Worm (Caenorhabditis elegans) whole organism, L4 larva: ENCODE data around the gene B0024.13.
"Not testable (repeated sequence)": the region's sequence is repeated elsewhere in the genome, so short reads cannot be mapped to it uniquely, and the experiment has no call there.

Source experiments
- F10B5.3 ChIP-seq: sonication (generic microtip); optimal IDR thresholded peaks from 2 replicates; lab custom pipeline; 2016; ENCODE audit warnings: mild to moderate bottlenecking, missing genetic modification characterization, missing compliant biosample characterization
- F37D6.2 ChIP-seq: sonication (generic microtip); optimal IDR thresholded peaks from 2 replicates; lab custom pipeline; 2016; ENCODE audit warnings: mild to moderate bottlenecking, missing genetic modification characterization, missing compliant biosample characterization
- T20F7.1 ChIP-seq: fragments of 200-800 bp; sonication (Bioruptor generic); optimal IDR thresholded peaks from 2 replicates; lab custom pipeline; 2018; ENCODE audit warnings: mild to moderate bottlenecking, missing genetic modification characterization, missing compliant biosample characterization
- T26A8.4 ChIP-seq: fragments of 200-800 bp; sonication (Bioruptor generic); IDR thresholded peaks from 2 replicates; pipeline ENCODE4 v1.3.6; 2022; ENCODE audit warnings: missing genetic modification characterization, missing compliant biosample characterization
- Y105C5A.15 ChIP-seq: fragments of 200-800 bp; sonication (Bioruptor generic); IDR thresholded peaks from 2 replicates; pipeline ENCODE4 v1.3.6; 2022; ENCODE audit warnings: missing genetic modification characterization, missing compliant biosample characterization
- Y75B8A.6 ChIP-seq: fragments of 200-800 bp; sonication (Bioruptor generic); IDR thresholded peaks from 2 replicates; pipeline ENCODE4 v1.3.6; 2022; ENCODE audit warnings: missing genetic modification reagents, missing genetic modification characterization, missing compliant biosample characterization
- aha-1 ChIP-seq: fragments of 150-350 bp; peaks from one replicate; lab custom pipeline; 2014; ENCODE audit warnings: missing biosample characterization, missing genetic modification characterization
- arid-1 ChIP-seq: fragments of 200-800 bp; sonication (Bioruptor generic); conservative IDR thresholded peaks from 2 replicates; pipeline ENCODE4 v1.3.6; 2022; ENCODE audit warnings: missing genetic modification reagents, missing genetic modification characterization, missing compliant biosample characterization
- ceh-20 ChIP-seq: fragments of 200-800 bp; sonication (Bioruptor generic); IDR thresholded peaks from 2 replicates; pipeline ENCODE4 v1.3.6; 2022; ENCODE audit warnings: missing genetic modification reagents, missing genetic modification characterization, missing compliant biosample characterization
- ceh-32 ChIP-seq: sonication (generic microtip); optimal IDR thresholded peaks from 2 replicates; lab custom pipeline; 2016; ENCODE audit warnings: mild to moderate bottlenecking, missing genetic modification characterization, missing compliant biosample characterization; ENCODE audit not compliant: poor library complexity
- ceh-82 ChIP-seq: sonication (generic microtip); optimal IDR thresholded peaks from 2 replicates; lab custom pipeline; 2017; ENCODE audit warnings: missing biosample characterization, missing genetic modification characterization
- ctbp-1 ChIP-seq: fragments of 200-800 bp; sonication (Bioruptor generic); IDR thresholded peaks from 2 replicates; pipeline ENCODE4 v1.3.6; 2022; ENCODE audit warnings: missing genetic modification reagents, missing genetic modification characterization, missing compliant biosample characterization
- daf-16 ChIP-seq, 3 experiments: sonication (generic microtip); optimal IDR thresholded peaks; 2 replicates each; lab custom pipeline; 2016 to 2017; ENCODE audit warnings: missing genetic modification characterization in 3 of 3, missing genetic modification reagents in 3 of 3, mild to moderate bottlenecking in 2 of 3, missing compliant biosample characterization in 2 of 3, missing biosample characterization in 1 of 3, moderate library complexity in 1 of 3
- dmd-6 ChIP-seq: fragments of 200-800 bp; sonication (Bioruptor generic); IDR thresholded peaks from 2 replicates; pipeline ENCODE4 v1.3.6; 2022; ENCODE audit warnings: missing genetic modification reagents, missing genetic modification characterization, missing compliant biosample characterization
- dmd-8 ChIP-seq: fragments of 200-800 bp; sonication (Bioruptor generic); IDR thresholded peaks from 2 replicates; pipeline ENCODE4 v1.3.6; 2022; ENCODE audit warnings: missing genetic modification characterization, missing compliant biosample characterization
- dmd-9 ChIP-seq: fragments of 200-800 bp; sonication (Bioruptor generic); IDR thresholded peaks from 2 replicates; pipeline ENCODE4 v1.3.6; 2022; ENCODE audit warnings: missing genetic modification reagents, missing genetic modification characterization, missing compliant biosample characterization
- dpl-1 ChIP-seq: fragments of 150-350 bp; optimal IDR thresholded peaks from 2 replicates; lab custom pipeline; 2014; ENCODE audit warnings: missing biosample characterization, missing genetic modification reagents, missing genetic modification characterization
- egl-43 ChIP-seq: fragments of 200-800 bp; sonication (Bioruptor generic); IDR thresholded peaks from 2 replicates; pipeline ENCODE4 v1.3.6; 2022; ENCODE audit warnings: missing genetic modification reagents, missing genetic modification characterization, missing compliant biosample characterization
- hmg-1.1 ChIP-seq: fragments of 200-800 bp; sonication (Bioruptor generic); IDR thresholded peaks from 2 replicates; pipeline ENCODE4 v1.3.6; 2022; ENCODE audit warnings: missing genetic modification reagents, missing genetic modification characterization, missing compliant biosample characterization
- lim-7 ChIP-seq: fragments of 200-800 bp; sonication (Bioruptor generic); IDR thresholded peaks from 2 replicates; pipeline ENCODE4 v1.3.6; 2022; ENCODE audit warnings: missing genetic modification characterization, missing compliant biosample characterization
- lin-1 ChIP-seq: fragments of 200-800 bp; sonication (Bioruptor generic); IDR thresholded peaks from 2 replicates; pipeline ENCODE4 v1.3.6; 2022; ENCODE audit warnings: missing genetic modification reagents, missing genetic modification characterization, missing compliant biosample characterization
- lin-29 ChIP-seq: fragments of 200-800 bp; sonication (Bioruptor generic); IDR thresholded peaks from 2 replicates; pipeline ENCODE4 v1.3.6; 2022; ENCODE audit warnings: missing genetic modification reagents, missing genetic modification characterization, missing compliant biosample characterization
- madf-5 ChIP-seq, 2 experiments: fragments of 200-800 bp; sonication (Bioruptor generic); IDR thresholded peaks; 2 replicates each; pipeline ENCODE4 v1.3.6; 2022; ENCODE audit warnings: missing compliant biosample characterization in 2 of 2, missing genetic modification characterization in 2 of 2
- mdt-29 ChIP-seq: fragments of 200-800 bp; sonication (Bioruptor generic); IDR thresholded peaks from 2 replicates; pipeline ENCODE4 v1.3.6; 2022; ENCODE audit warnings: missing genetic modification reagents, missing genetic modification characterization, missing compliant biosample characterization
- mep-1 ChIP-seq: fragments of 150-350 bp; sonication (generic microtip); optimal IDR thresholded peaks from 3 replicates; lab custom pipeline; 2014; ENCODE audit warnings: missing biosample characterization, missing genetic modification characterization
- mxl-2 ChIP-seq: fragments of 200-800 bp; sonication (Bioruptor generic); conservative IDR thresholded peaks from 2 replicates; pipeline ENCODE4 v1.3.6; 2022; ENCODE audit warnings: missing genetic modification reagents, missing genetic modification characterization, missing compliant biosample characterization
- mxl-3 ChIP-seq: fragments of 200-800 bp; sonication (Bioruptor generic); optimal IDR thresholded peaks from 2 replicates; lab custom pipeline; 2018; ENCODE audit warnings: mild to moderate bottlenecking, missing genetic modification characterization, missing compliant biosample characterization
- nhr-10 ChIP-seq: fragments of 150-350 bp; optimal IDR thresholded peaks from 2 replicates; lab custom pipeline; 2014; ENCODE audit warnings: missing biosample characterization, missing genetic modification characterization
- nhr-102 ChIP-seq: sonication (generic microtip); optimal IDR thresholded peaks from 2 replicates; lab custom pipeline; 2016; ENCODE audit warnings: mild to moderate bottlenecking, missing genetic modification characterization, moderate library complexity, missing compliant biosample characterization
- nhr-41 ChIP-seq: fragments of 200-800 bp; sonication (Bioruptor generic); IDR thresholded peaks from 2 replicates; pipeline ENCODE4 v1.3.6; 2022; ENCODE audit warnings: missing genetic modification reagents, missing genetic modification characterization, missing compliant biosample characterization
- nhr-48 ChIP-seq: sonication (generic microtip); optimal IDR thresholded peaks from 2 replicates; lab custom pipeline; 2016; ENCODE audit warnings: mild to moderate bottlenecking, missing genetic modification characterization, missing compliant biosample characterization
- nhr-77 ChIP-seq: fragments of 150-350 bp; optimal IDR thresholded peaks from 2 replicates; lab custom pipeline; 2014; ENCODE audit warnings: missing biosample characterization, missing genetic modification characterization
- pha-4 ChIP-seq, 2 experiments: fragments of 150-350 bp in 1 of 2; fragments of 200-800 bp in 1 of 2; sonication (Bioruptor generic) in 1 of 2; IDR thresholded peaks in 1 of 2; optimal IDR thresholded peaks in 1 of 2; 2 replicates each; pipeline versions ENCODE4 v1.3.6 to Lab custom; 2014 to 2022; ENCODE audit warnings: missing genetic modification characterization in 2 of 2, missing genetic modification reagents in 2 of 2, missing biosample characterization in 1 of 2, missing compliant biosample characterization in 1 of 2
- rbr-2 ChIP-seq: sonication (generic microtip); optimal IDR thresholded peaks from 2 replicates; lab custom pipeline; 2016; ENCODE audit warnings: missing genotype, missing genetic modification characterization, missing compliant biosample characterization
- saeg-2 ChIP-seq: fragments of 200-800 bp; sonication (Bioruptor generic); IDR thresholded peaks from 2 replicates; pipeline ENCODE4 v1.3.6; 2022; ENCODE audit warnings: missing genetic modification reagents, missing genetic modification characterization, missing compliant biosample characterization
- skn-1 ChIP-seq: fragments of 150-350 bp; optimal IDR thresholded peaks from 2 replicates; lab custom pipeline; 2014; ENCODE audit warnings: missing biosample characterization, missing genetic modification characterization
- snpc-1.2 ChIP-seq: fragments of 200-800 bp; sonication (Bioruptor generic); IDR thresholded peaks from 2 replicates; pipeline ENCODE4 v1.3.6; 2022; ENCODE audit warnings: missing genetic modification reagents, missing genetic modification characterization, missing compliant biosample characterization
- spr-1 ChIP-seq: sonication (generic microtip); optimal IDR thresholded peaks from 2 replicates; lab custom pipeline; 2016; ENCODE audit warnings: mild to moderate bottlenecking, missing genetic modification characterization, missing compliant biosample characterization
- spr-3 ChIP-seq: fragments of 200-800 bp; sonication (Bioruptor generic); optimal IDR thresholded peaks from 2 replicates; lab custom pipeline; 2018; ENCODE audit warnings: mild to moderate bottlenecking, missing genetic modification characterization, missing compliant biosample characterization
- tag-97 ChIP-seq: fragments of 200-800 bp; sonication (Bioruptor generic); IDR thresholded peaks from 2 replicates; pipeline ENCODE4 v1.3.6; 2022; ENCODE audit warnings: missing genetic modification characterization, missing compliant biosample characterization
- tra-1 ChIP-seq: fragments of 200-800 bp; sonication (Bioruptor generic); IDR thresholded peaks from 2 replicates; pipeline ENCODE4 v1.3.6; 2022; ENCODE audit warnings: missing genetic modification reagents, missing genetic modification characterization, missing compliant biosample characterization
- zfp-2 ChIP-seq: sonication (generic microtip); optimal IDR thresholded peaks from 2 replicates; lab custom pipeline; 2016; ENCODE audit warnings: mild to moderate bottlenecking, missing genetic modification characterization, missing compliant biosample characterization
- zfp-3 ChIP-seq: fragments of 200-800 bp; sonication (Bioruptor generic); conservative IDR thresholded peaks from 2 replicates; pipeline ENCODE4 v1.3.6; 2022; ENCODE audit warnings: missing genetic modification reagents, missing genetic modification characterization, missing compliant biosample characterization
- zip-11 ChIP-seq: fragments of 200-800 bp; sonication (Bioruptor generic); IDR thresholded peaks from 2 replicates; pipeline ENCODE4 v1.3.6; 2022; ENCODE audit warnings: missing genetic modification characterization, missing compliant biosample characterization

Gene B0024.13

DNA sequence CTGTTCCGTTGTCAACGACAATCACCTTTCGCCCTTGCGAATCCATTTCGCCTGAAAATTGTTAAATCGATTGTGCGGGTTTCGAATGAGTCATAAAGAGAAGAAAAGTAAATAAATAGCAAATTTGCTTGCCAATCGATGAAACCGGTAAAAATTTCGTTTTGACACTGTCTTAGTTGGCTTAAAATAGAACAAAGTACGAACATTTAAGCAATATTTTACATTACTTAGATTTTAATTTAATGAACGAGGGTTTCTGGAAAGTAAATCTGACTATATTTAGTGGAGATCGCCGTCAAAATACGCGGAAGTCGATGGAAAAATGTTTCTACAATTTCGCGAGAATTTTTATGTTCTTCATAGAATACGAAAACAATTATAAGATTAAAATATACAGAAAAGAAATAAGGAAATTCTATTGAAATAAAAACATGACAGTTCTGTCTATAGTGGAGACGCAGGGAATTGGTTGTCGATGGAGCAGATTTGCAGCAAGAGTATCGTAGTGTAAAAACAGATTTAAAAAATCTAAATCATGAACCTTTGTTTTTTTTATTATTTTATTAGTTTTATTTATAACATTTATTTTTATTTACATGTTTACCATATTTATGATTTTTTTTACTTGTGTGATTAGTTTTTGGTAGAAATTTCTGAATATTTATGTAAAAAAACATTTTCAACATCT, 17.9 kb downstream of the B0024.13 start, which contains the start of gene arx-2 (continued):
- TF ChIP-seq ceh-32 (tag; lab: Kevin White, UChicago) (no peak), snpc-1.2 (GFP tag; lab: Robert Waterston, UW) (no peak)

ce11 chrV:10339200-10339599, 18.7 kb downstream of the B0024.13 start, which contains the start of gene K07C5.2:
Gene K07C5.2 (plus strand): TSS chrV:10339500.
- TF ChIP-seq tag-97 (GFP tag; lab: Robert Waterston, UW): no peak
- no peak for TF ChIP-seq ceh-82 (tag; lab: Kevin White, UChicago)
- no peak for TF ChIP-seq dpl-1
- no peak for TF ChIP-seq nhr-10
- TF ChIP-seq spr-3 (GFP tag; lab: Kevin White, UChicago): no peak
- no peak for TF ChIP-seq zip-11 (GFP tag; lab: Robert Waterston, UW)
- TF ChIP-seq Y75B8A.6 (GFP tag; lab: Robert Waterston, UW): no peak
- no peak for TF ChIP-seq mxl-2 (GFP tag; lab: Robert Waterston, UW)
- TF ChIP-seq zfp-3 (GFP tag; lab: Robert Waterston, UW): no peak
- TF ChIP-seq nhr-77 (tag; lab: Kevin White, UChicago): no peak
- no peak for TF ChIP-seq dmd-8 (GFP tag; lab: Robert Waterston, UW)
- no peak for TF ChIP-seq mdt-29 (GFP tag; lab: Robert Waterston, UW)
- no peak for TF ChIP-seq zfp-2 (tag; lab: Kevin White, UChicago)
- no peak for TF ChIP-seq skn-1
- TF ChIP-seq, all 104 proteins: peak for 0

DNA sequence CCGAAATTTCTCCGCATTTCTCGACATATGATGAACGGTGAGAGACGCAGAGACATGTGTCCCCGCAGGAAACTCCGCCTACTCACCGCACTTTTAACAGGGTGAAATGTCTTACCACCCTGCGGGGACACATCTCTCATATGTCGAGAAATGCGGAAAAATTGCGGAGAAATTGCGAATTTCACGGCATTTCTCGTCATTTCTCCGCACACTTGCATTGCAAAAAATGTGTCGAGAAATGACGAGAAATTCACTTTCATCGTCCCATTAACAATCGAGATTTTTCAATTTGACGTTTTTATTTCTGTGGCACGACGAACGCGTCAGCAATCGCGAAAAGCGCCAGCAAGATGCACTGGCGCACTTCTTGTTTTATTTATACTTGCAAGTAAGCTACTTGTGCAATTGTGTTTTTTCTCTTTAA, 21.4 kb downstream of the B0024.13 start, which contains the start of gene K07C5.13:
Gene K07C5.13, plus strand, starts transcription at position 151 of the 424 bp plus-strand sequence.
- TF ChIP-seq Y105C5A.15 (0 out of 2 replicates have a peak, but pooled peaks have one; percentile 11), tra-1 (GFP tag; lab: Robert Waterston, UW) (peak; percentile 94), aha-1 (peak; percentile 93), mdt-29 (GFP tag; lab: Robert Waterston, UW) (peak; percentile 89), spr-1 (tag; lab: Kevin White, UChicago) (peak; percentile 71), lin-1 (GFP tag; lab: Robert Waterston, UW) (peak; percentile 84), ceh-20 (GFP tag; lab: Robert Waterston, UW) (peak; percentile 95), T20F7.1 (GFP tag; lab: Kevin White, UChicago) (peak; percentile 65), snpc-1.2 (GFP tag; lab: Robert Waterston, UW) (peak; percentile 82), saeg-2 (GFP tag; lab: Robert Waterston, UW) (peak; percentile 90), dmd-6 (GFP tag; lab: Robert Waterston, UW) (peak; percentile 93), T26A8.4 (peak; percentile 95), mxl-3 (peak; percentile 54), mep-1 (tag; lab: Kevin White, UChicago) (peak; percentile 32), nhr-41 (GFP tag; lab: Robert Waterston, UW) (peak; percentile 24; the same call in 1 of the 2 replicates), nhr-102 (tag; lab: Kevin White, UChicago) (peak; percentile 86), dmd-9 (GFP tag; lab: Robert Waterston, UW) (peak; percentile 94), egl-43 (GFP tag; lab: Robert Waterston, UW) (peak; percentile 94), F37D6.2 (tag; lab: Kevin White, UChicago) (peak; percentile 67), F10B5.3 (tag; lab: Kevin White, UChicago) (peak; percentile 55), daf-16 (GFP tag; optimal IDR thresholded peaks at IDR 0.05; lab: Kevin White, UChicago) (peak in 1 of 2 experiments; percentile 51), Y75B8A.6 (GFP tag; lab: Robert Waterston, UW) (peak; percentile 94), lin-29 (GFP tag; lab: Robert Waterston, UW) (peak; percentile 92), madf-5 (GFP tag; IDR thresholded peaks at IDR 0.05; lab: Robert Waterston, UW) (peak in 1 of 2 experiments; percentile 83; a peak in 1 of 4 replicates), hmg-1.1 (GFP tag; lab: Robert Waterston, UW) (peak; percentile 90), arid-1 (GFP tag; lab: Robert Waterston, UW) (peak; percentile 89), mxl-2 (GFP tag; lab: Robert Waterston, UW) (peak; percentile 74; the same call in 1 of the 2 replicates), rbr-2 (peak; percentile 80), pha-4 (GFP tag; IDR thresholded peaks at IDR 0.05; lab: Robert Waterston, UW) (peak; percentile 91), zip-11 (GFP tag; lab: Robert Waterston, UW) (0 out of 2 replicates have a peak, but pooled peaks have one; percentile 23), nhr-48 (tag; lab: Kevin White, UChicago) (peak; percentile 95), ctbp-1 (GFP tag; lab: Robert Waterston, UW) (peak; percentile 91), lim-7 (GFP tag; lab: Robert Waterston, UW) (0 out of 2 replicates have a peak, but pooled peaks have one; percentile 46)
- not testable (repeated sequence) for TF ChIP-seq daf-16, pha-4 (tag; optimal IDR thresholded peaks at IDR 0.05; lab: Kevin White, UChicago)
